Fruit fly (Drosophila melanogaster): ENCODE data around the gene Atxn7.

Atxn7 gene

dm6 chr2L:2380805-2381204 lies 5.2 kb downstream of the Atxn7 start, which contains the start of gene Eogt (continued):
- peak; percentile 68 for TF ChIP-seq CG12744 (GFP tag; optimal IDR thresholded peaks at IDR 0.05)
- no peak for TF ChIP-seq luna (GFP tag; optimal IDR thresholded peaks at IDR 0.05)
- no peak for TF ChIP-seq Neu2 (GFP tag; optimal IDR thresholded peaks at IDR 0.05; ENCODE audit: borderline replicate concordance)
- TF ChIP-seq ato (GFP tag; IDR thresholded peaks at IDR 0.05; ENCODE audit: partially characterized antibody): no peak
- TF ChIP-seq CG32772 (GFP tag; IDR thresholded peaks at IDR 0.05): peak; percentile 97
- peak; percentile 92 for TF ChIP-seq CG2678 (tag; optimal IDR thresholded peaks at IDR 0.05)
- TF ChIP-seq Bgb (GFP tag; IDR thresholded peaks at IDR 0.05; ENCODE audit: partially characterized antibody): no peak
- peak; percentile 88 for TF ChIP-seq tio (GFP tag; optimal IDR thresholded peaks at IDR 0.05)
- TF ChIP-seq CG12391 (tag; optimal IDR thresholded peaks at IDR 0.05): peak; percentile 96
- peak; percentile 84 for TF ChIP-seq CG2875 (GFP tag; optimal IDR thresholded peaks at IDR 0.05)
- TF ChIP-seq C15 (GFP tag; IDR thresholded peaks at IDR 0.05): peak; percentile 71; the same call in 1 of the 3 replicates
- peak; percentile 90 for TF ChIP-seq CG17361 (GFP tag; IDR thresholded peaks at IDR 0.05)
- TF ChIP-seq E2f2 (GFP tag; IDR thresholded peaks at IDR 0.05): peak; percentile 79
- peak; percentile 96 for TF ChIP-seq CG4404 (GFP tag; IDR thresholded peaks at IDR 0.05)
- peak; percentile 63 for TF ChIP-seq CG8089 (GFP tag; optimal IDR thresholded peaks at IDR 0.05)
- TF ChIP-seq Dll (GFP tag; IDR thresholded peaks at IDR 0.05; ENCODE audit: partially characterized antibody): no peak
- peak; percentile 85 for TF ChIP-seq CG13894 (tag; optimal IDR thresholded peaks at IDR 0.05)
- peak; percentile 55 for TF ChIP-seq CG17912 (GFP tag; optimal IDR thresholded peaks at IDR 0.05)
- peak; percentile 95 for TF ChIP-seq CG3847 (GFP tag; IDR thresholded peaks at IDR 0.05)
- peak; percentile 94 for TF ChIP-seq CG7372 (GFP tag; IDR thresholded peaks at IDR 0.05)
- no peak for TF ChIP-seq Vsx1 (GFP tag; optimal IDR thresholded peaks at IDR 0.05)
- peak; percentile 86 for TF ChIP-seq CG31441 (GFP tag; IDR thresholded peaks at IDR 0.05)
- peak; percentile 95 for TF ChIP-seq PHDP (tag; optimal IDR thresholded peaks at IDR 0.05)
- no peak for TF ChIP-seq CG9876 (GFP tag; optimal IDR thresholded peaks at IDR 0.05)
- peak; percentile 79 for TF ChIP-seq gcm2 (GFP tag; optimal IDR thresholded peaks at IDR 0.05)
- TF ChIP-seq D (optimal IDR thresholded peaks at IDR 0.05): no peak
- TF ChIP-seq D (GFP tag; optimal IDR thresholded peaks at IDR 0.05): peak; percentile 85
- TF ChIP-seq al (GFP tag; IDR thresholded peaks at IDR 0.05): peak; percentile 92
- TF ChIP-seq shn (GFP tag; optimal IDR thresholded peaks at IDR 0.05): peak; percentile 57
- peak; percentile 68 for TF ChIP-seq Bdp1 (GFP tag; optimal IDR thresholded peaks at IDR 0.05)
- peak; percentile 86 for TF ChIP-seq CG18011 (GFP tag; optimal IDR thresholded peaks at IDR 0.05)
- TF ChIP-seq tll (GFP tag; optimal IDR thresholded peaks at IDR 0.05): peak in 1 of 2 experiments; percentile 28
- TF ChIP-seq emc (GFP tag; optimal IDR thresholded peaks at IDR 0.05): peak; percentile 32
- TF ChIP-seq CG11696 (GFP tag; IDR thresholded peaks at IDR 0.05): peak; percentile 100
- peak; percentile 62 for TF ChIP-seq gfzf (GFP tag; optimal IDR thresholded peaks at IDR 0.05)
- no peak for TF ChIP-seq pan (optimal IDR thresholded peaks at IDR 0.05)
- peak in 1 of 2 experiments; percentile 98 for TF ChIP-seq pan (GFP tag; optimal IDR thresholded peaks at IDR 0.05 in 1 of 2, IDR thresholded peaks at IDR 0.05 in 1 of 2)
- TF ChIP-seq Hr51 (GFP tag; optimal IDR thresholded peaks at IDR 0.05): peak; percentile 63 to 92
- TF ChIP-seq CG16863 (GFP tag; optimal IDR thresholded peaks at IDR 0.05): peak; percentile 55
- TF ChIP-seq amos (GFP tag; IDR thresholded peaks at IDR 0.05; ENCODE audit: partially characterized antibody): no peak
- peak; percentile 93 for TF ChIP-seq CG14710 (tag; optimal IDR thresholded peaks at IDR 0.05)
- peak; percentile 88 for TF ChIP-seq toy (GFP tag; IDR thresholded peaks at IDR 0.05)
- peak; percentile 45 for TF ChIP-seq Ets97D (GFP tag; optimal IDR thresholded peaks at IDR 0.05)
- peak; percentile 64 for TF ChIP-seq pita (GFP tag; optimal IDR thresholded peaks at IDR 0.05)
- TF ChIP-seq Usf (GFP tag; optimal IDR thresholded peaks at IDR 0.05): peak; percentile 94
- peak; percentile 96 for TF ChIP-seq ap (GFP tag; IDR thresholded peaks at IDR 0.05)
- peak; percentile 68 for TF ChIP-seq NC2β (GFP tag; optimal IDR thresholded peaks at IDR 0.05)
- TF ChIP-seq grn (GFP tag; optimal IDR thresholded peaks at IDR 0.05): no peak
- TF ChIP-seq Dref (GFP tag; IDR thresholded peaks at IDR 0.05): peak; percentile 39
- TF ChIP-seq gce (GFP tag; IDR thresholded peaks at IDR 0.05): peak; percentile 95
- peak; percentile 97 for TF ChIP-seq unpg (GFP tag; optimal IDR thresholded peaks at IDR 0.05)

All from whole organism, embryonic.